Fruit fly (Drosophila melanogaster) whole organism, embryonic: Measurements from ENCODE around the gene Mms19.

Experiments used
- Abd-B ChIP-seq: fragments of 200-800 bp; sonication (Bioruptor generic); optimal IDR thresholded peaks from 2 replicates; lab custom pipeline; 2018; ENCODE audit warnings: missing biosample characterization, mild to moderate bottlenecking, missing genetic modification characterization, moderate library complexity
- Aef1 ChIP-seq: fragments of 200-800 bp; sonication (Bioruptor generic); IDR thresholded peaks from 3 replicates; pipeline ENCODE4 v1.3.6; 2022; ENCODE audit warnings: missing biosample characterization, missing genetic modification characterization
- Atf-2 ChIP-seq: fragments of 200-800 bp; sonication (Bioruptor generic); optimal IDR thresholded peaks from 2 replicates; lab custom pipeline; 2016; ENCODE audit warnings: missing biosample characterization, missing genetic modification characterization
- BtbVII ChIP-seq: fragments of 200-800 bp; sonication (Bioruptor generic); optimal IDR thresholded peaks from 3 replicates; lab custom pipeline; 2017; ENCODE audit warnings: missing biosample characterization, mild to moderate bottlenecking, missing genetic modification characterization
- C15 ChIP-seq: fragments of 200-800 bp; sonication (Bioruptor generic); IDR thresholded peaks from 3 replicates; pipeline ENCODE4 v1.3.6; 2022; ENCODE audit warnings: missing biosample characterization, missing genetic modification characterization
- CG11093 ChIP-seq: fragments of 200-800 bp; sonication (Bioruptor generic); IDR thresholded peaks from 3 replicates; pipeline ENCODE4 v1.3.6; 2022; ENCODE audit warnings: missing biosample characterization, missing genetic modification characterization
- CG12391 ChIP-seq: fragments of 200-800 bp; sonication (Bioruptor generic); optimal IDR thresholded peaks from 3 replicates; lab custom pipeline; 2018; ENCODE audit warnings: missing biosample characterization, mild to moderate bottlenecking, missing genetic modification characterization, moderate library complexity
- CG13296 ChIP-seq: fragments of 200-800 bp; sonication (Bioruptor generic); optimal IDR thresholded peaks from 3 replicates; lab custom pipeline; 2018; ENCODE audit warnings: missing biosample characterization, mild to moderate bottlenecking, missing genetic modification characterization
- CG15269 ChIP-seq: fragments of 200-800 bp; sonication (Bioruptor generic); optimal IDR thresholded peaks from 2 replicates; lab custom pipeline; 2018; ENCODE audit warnings: missing biosample characterization, mild to moderate bottlenecking, missing genetic modification characterization, moderate library complexity
- CG17359 ChIP-seq: fragments of 200-800 bp; sonication (Bioruptor generic); optimal IDR thresholded peaks from 3 replicates; lab custom pipeline; 2018; ENCODE audit warnings: missing biosample characterization, mild to moderate bottlenecking, missing genetic modification characterization, moderate library complexity
- CG42726 ChIP-seq: fragments of 200-800 bp; sonication (Bioruptor generic); IDR thresholded peaks from 2 replicates; pipeline ENCODE4 v1.3.6; 2022; ENCODE audit warnings: missing biosample characterization, missing genetic modification characterization; ENCODE audit not compliant: partially characterized antibody
- CG4328 ChIP-seq: fragments of 200-800 bp; sonication (Bioruptor generic); optimal IDR thresholded peaks from 3 replicates; lab custom pipeline; 2017; ENCODE audit warnings: missing biosample characterization, missing genetic modification reagents, missing genetic modification characterization
- CG43689 ChIP-seq: fragments of 200-800 bp; sonication (Bioruptor generic); IDR thresholded peaks from 2 replicates; pipeline ENCODE4 v1.3.6; 2022; ENCODE audit warnings: missing biosample characterization, missing genetic modification characterization
- CG5245 ChIP-seq: fragments of 200-800 bp; sonication (Bioruptor generic); optimal IDR thresholded peaks from 3 replicates; lab custom pipeline; 2016; ENCODE audit warnings: missing biosample characterization, missing genetic modification characterization
- CG8944 ChIP-seq: fragments of 200-800 bp; sonication (Bioruptor generic); optimal IDR thresholded peaks from 3 replicates; lab custom pipeline; 2016; ENCODE audit warnings: missing biosample characterization, missing genetic modification characterization
- CG9215 ChIP-seq: fragments of 200-800 bp; sonication (Bioruptor generic); IDR thresholded peaks from 2 replicates; pipeline ENCODE4 v1.3.6; 2022; ENCODE audit warnings: missing biosample characterization, missing genetic modification characterization
- CHES-1-like ChIP-seq: fragments of 200-800 bp; sonication (Bioruptor generic); optimal IDR thresholded peaks from 2 replicates; lab custom pipeline; 2016; ENCODE audit warnings: missing biosample characterization, missing genetic modification characterization
- D19B ChIP-seq: fragments of 200-800 bp; sonication (Bioruptor generic); optimal IDR thresholded peaks from 2 replicates; lab custom pipeline; 2017; ENCODE audit warnings: missing biosample characterization, mild to moderate bottlenecking, missing genetic modification characterization
- Dad ChIP-seq: fragments of 200-800 bp; sonication (Bioruptor generic); optimal IDR thresholded peaks from 3 replicates; lab custom pipeline; 2016; ENCODE audit warnings: missing biosample characterization, missing genetic modification characterization
- Fer1 ChIP-seq: fragments of 200-800 bp; sonication (Bioruptor generic); optimal IDR thresholded peaks from 2 replicates; lab custom pipeline; 2017; ENCODE audit warnings: missing biosample characterization, mild to moderate bottlenecking, missing genetic modification characterization
- Fer3 ChIP-seq: fragments of 200-800 bp; sonication (Bioruptor generic); optimal IDR thresholded peaks from 2 replicates; lab custom pipeline; 2018; ENCODE audit warnings: missing biosample characterization, mild to moderate bottlenecking, missing genetic modification characterization, moderate library complexity
- Gsc ChIP-seq: fragments of 200-800 bp; sonication (Bioruptor generic); IDR thresholded peaks from 2 replicates; pipeline ENCODE4 v1.3.6; 2022; ENCODE audit warnings: missing biosample characterization, missing genetic modification characterization
- HmgZ ChIP-seq: fragments of 200-800 bp; sonication (Bioruptor generic); optimal IDR thresholded peaks from 2 replicates; lab custom pipeline; 2018; ENCODE audit warnings: missing biosample characterization, mild to moderate bottlenecking, missing genetic modification characterization
- Hmr ChIP-seq: fragments of 200-800 bp; sonication (Bioruptor generic); optimal IDR thresholded peaks from 3 replicates; lab custom pipeline; 2017; ENCODE audit warnings: mild to moderate bottlenecking, missing biosample characterization, missing genetic modification reagents, missing genetic modification characterization
- MESR4 ChIP-seq: fragments of 200-800 bp; sonication (Bioruptor generic); optimal IDR thresholded peaks from 2 replicates; lab custom pipeline; 2018; ENCODE audit warnings: missing biosample characterization, mild to moderate bottlenecking, missing genetic modification characterization, moderate library complexity
- Meics ChIP-seq: fragments of 200-800 bp; sonication (Bioruptor generic); optimal IDR thresholded peaks from 2 replicates; lab custom pipeline; 2017; ENCODE audit warnings: missing biosample characterization, mild to moderate bottlenecking, missing genetic modification characterization
- Nf-YA ChIP-seq: fragments of 200-800 bp; sonication (Bioruptor generic); IDR thresholded peaks from 2 replicates; pipeline ENCODE4 v1.3.6; 2022; ENCODE audit warnings: missing biosample characterization, missing genetic modification characterization
- Ptx1 ChIP-seq: fragments of 200-800 bp; sonication (Bioruptor generic); IDR thresholded peaks from 2 replicates; pipeline ENCODE4 v1.3.6; 2022; ENCODE audit warnings: missing biosample characterization, missing genetic modification characterization
- TFAM ChIP-seq: fragments of 200-800 bp; sonication (Bioruptor generic); optimal IDR thresholded peaks from 2 replicates; lab custom pipeline; 2017; ENCODE audit warnings: missing biosample characterization, missing genetic modification characterization, inconsistent platforms
- Vsx1 ChIP-seq: fragments of 200-800 bp; sonication (Bioruptor generic); optimal IDR thresholded peaks from 2 replicates; lab custom pipeline; 2017; ENCODE audit warnings: missing biosample characterization, mild to moderate bottlenecking, missing genetic modification characterization, missing genetic modification reagents
- Xrp1 ChIP-seq: fragments of 200-800 bp; sonication (Bioruptor generic); IDR thresholded peaks from 2 replicates; pipeline ENCODE4 v1.3.6; 2022; ENCODE audit warnings: missing biosample characterization, missing genetic modification characterization
- ac ChIP-seq: fragments of 200-800 bp; sonication (Bioruptor generic); optimal IDR thresholded peaks from 3 replicates; lab custom pipeline; 2017; ENCODE audit warnings: missing biosample characterization, mild to moderate bottlenecking, missing genetic modification characterization
- ato ChIP-seq: fragments of 200-800 bp; sonication (Bioruptor generic); IDR thresholded peaks from 2 replicates; pipeline ENCODE4 v1.3.6; 2022; ENCODE audit warnings: missing biosample characterization, missing genetic modification characterization; ENCODE audit not compliant: partially characterized antibody
- bbx ChIP-seq: fragments of 200-800 bp; sonication (Bioruptor generic); IDR thresholded peaks from 2 replicates; pipeline ENCODE4 v1.3.6; 2022; ENCODE audit warnings: missing biosample characterization, missing genetic modification characterization; ENCODE audit not compliant: partially characterized antibody
- bsh ChIP-seq, 2 experiments: fragments of 200-800 bp; sonication (Bioruptor generic); optimal IDR thresholded peaks; 2 replicates each; lab custom pipeline; 2017 to 2018; ENCODE audit warnings: mild to moderate bottlenecking in 2 of 2, missing biosample characterization in 2 of 2, missing genetic modification characterization in 2 of 2, moderate library complexity in 1 of 2
- chinmo ChIP-seq: fragments of 200-800 bp; sonication (Bioruptor generic); IDR thresholded peaks from 4 replicates; pipeline ENCODE4 v1.3.6; 2022; ENCODE audit warnings: missing biosample characterization, missing genetic modification characterization; ENCODE audit not compliant: partially characterized antibody
- danr ChIP-seq: fragments of 200-800 bp; sonication (Bioruptor generic); IDR thresholded peaks from 2 replicates; pipeline ENCODE4 v1.3.6; 2022; ENCODE audit warnings: missing biosample characterization, missing genetic modification characterization
- dmrt99B ChIP-seq: fragments of 200-800 bp; sonication (Bioruptor generic); optimal IDR thresholded peaks from 2 replicates; lab custom pipeline; 2018; ENCODE audit warnings: missing biosample characterization, mild to moderate bottlenecking, missing genetic modification characterization, moderate library complexity
- eve ChIP-seq, 2 experiments: fragments of >200 bp; optimal IDR thresholded peaks; 2 replicates each; lab custom pipeline; 2017; ENCODE audit warnings: missing biosample characterization in 2 of 2, missing genetic modification characterization in 2 of 2
- fu2 ChIP-seq: fragments of 200-800 bp; sonication (Bioruptor generic); optimal IDR thresholded peaks from 2 replicates; lab custom pipeline; 2016; ENCODE audit warnings: missing biosample characterization, missing genetic modification characterization
- hkb ChIP-seq, 2 experiments: fragments of 200-800 bp in 1 of 2; fragments of >200 bp in 1 of 2; sonication (Bioruptor generic) in 1 of 2; IDR thresholded peaks in 1 of 2; optimal IDR thresholded peaks in 1 of 2; 2 replicates each; pipeline versions ENCODE4 v1.3.6 to Lab custom; 2017 to 2022; ENCODE audit warnings: missing biosample characterization in 1 of 2, missing genetic modification characterization in 1 of 2
- ind ChIP-seq: fragments of 200-800 bp; sonication (Bioruptor generic); optimal IDR thresholded peaks from 3 replicates; lab custom pipeline; 2016; ENCODE audit warnings: missing biosample characterization, missing genetic modification characterization
- nau ChIP-seq: fragments of 200-800 bp; sonication (Bioruptor generic); optimal IDR thresholded peaks from 3 replicates; lab custom pipeline; 2017; ENCODE audit warnings: missing biosample characterization, mild to moderate bottlenecking, missing genetic modification characterization, missing genetic modification reagents
- row ChIP-seq: fragments of 200-800 bp; sonication (Bioruptor generic); IDR thresholded peaks from 3 replicates; pipeline ENCODE4 v1.3.6; 2022; ENCODE audit warnings: missing biosample characterization, missing genetic modification characterization
- schlank ChIP-seq: fragments of 200-800 bp; sonication (Bioruptor generic); optimal IDR thresholded peaks from 2 replicates; lab custom pipeline; 2018; ENCODE audit warnings: missing biosample characterization, mild to moderate bottlenecking, missing genetic modification characterization
- slou ChIP-seq: fragments of 200-800 bp; sonication (Bioruptor generic); optimal IDR thresholded peaks from 3 replicates; lab custom pipeline; 2016; ENCODE audit warnings: missing biosample characterization, missing genetic modification characterization
- unpg ChIP-seq: fragments of 200-800 bp; sonication (Bioruptor generic); optimal IDR thresholded peaks from 3 replicates; lab custom pipeline; 2018; ENCODE audit warnings: missing biosample characterization, mild to moderate bottlenecking, missing genetic modification characterization, moderate library complexity
- zen2 ChIP-seq: fragments of 200-800 bp; sonication (Bioruptor generic); IDR thresholded peaks from 3 replicates; pipeline ENCODE4 v1.3.6; 2022; ENCODE audit warnings: missing biosample characterization, missing genetic modification characterization; ENCODE audit not compliant: partially characterized antibody

The Mms19 gene

dm6 chr3R:5283360-5283963 is 51.1 kb downstream of the Mms19 start (continued):
- TF ChIP-seq nau (GFP tag; lab: Kevin White, UChicago) (peak; percentile 94), fu2 (GFP tag; lab: Kevin White, UChicago) (peak; percentile 89), Nf-YA (GFP tag; lab: Robert Waterston, UW) (no peak), dmrt99B (peak; percentile 94), Meics (GFP tag; lab: Kevin White, UChicago) (peak; percentile 95), Hmr (peak; percentile 95), bbx (GFP tag; lab: Robert Waterston, UW) (no peak), HmgZ (tag; lab: Kevin White, UChicago) (peak; percentile 94), schlank (tag; lab: Kevin White, UChicago) (peak; percentile 74), Xrp1 (GFP tag; lab: Robert Waterston, UW) (peak; percentile 84), CHES-1-like (GFP tag; lab: Kevin White, UChicago) (peak; percentile 94), chinmo (no peak), Aef1 (GFP tag; lab: Robert Waterston, UW) (peak; percentile 68), CG13296 (GFP tag; lab: Kevin White, UChicago) (peak; percentile 92), danr (GFP tag; lab: Robert Waterston, UW) (peak; percentile 58; the same call in 1 of the 2 replicates), C15 (GFP tag; lab: Robert Waterston, UW) (0 out of 3 replicates have a peak, but pooled peaks have one; percentile 68), BtbVII (peak; percentile 93), CG11093 (peak; percentile 70; the same call in 2 of the 3 replicates), Fer1 (GFP tag; lab: Kevin White, UChicago) (peak; percentile 95), Ptx1 (GFP tag; lab: Robert Waterston, UW) (peak; percentile 87), row (peak; percentile 91), Dad (GFP tag; lab: Kevin White, UChicago) (peak; percentile 88), D19B (GFP tag; lab: Kevin White, UChicago) (peak; percentile 85), CG42726 (GFP tag; lab: Robert Waterston, UW) (no peak), CG8944 (GFP tag; lab: Kevin White, UChicago) (peak; percentile 87), CG5245 (GFP tag; lab: Kevin White, UChicago) (peak; percentile 70), Abd-B (GFP tag; lab: Kevin White, UChicago) (peak; percentile 91), unpg (peak; percentile 93), bsh (GFP tag; optimal IDR thresholded peaks at IDR 0.05; lab: Kevin White, UChicago) (peak; percentile 74 to 91), Vsx1 (GFP tag; lab: Kevin White, UChicago) (peak; percentile 80), hkb (optimal IDR thresholded peaks at IDR 0.05; lab: Kevin White, UChicago) (no peak), hkb (GFP tag; IDR thresholded peaks at IDR 0.05; lab: Robert Waterston, UW) (peak; percentile 76), CG43689 (GFP tag; lab: Robert Waterston, UW) (no peak), CG4328 (GFP tag; lab: Kevin White, UChicago) (peak; percentile 91), slou (GFP tag; lab: Kevin White, UChicago) (peak; percentile 77), CG15269 (tag; lab: Kevin White, UChicago) (peak; percentile 94), CG9215 (peak; percentile 87), Atf-2 (GFP tag; lab: Kevin White, UChicago) (peak; percentile 88), Fer3 (tag; lab: Kevin White, UChicago) (peak; percentile 91), CG12391 (tag; lab: Kevin White, UChicago) (peak; percentile 92), ato (no peak), Gsc (no peak), eve (GFP tag; optimal IDR thresholded peaks at IDR 0.05; lab: Kevin White, UChicago) (peak in 1 of 2 experiments; percentile 97), CG17359 (tag; lab: Kevin White, UChicago) (peak; percentile 91), zen2 (GFP tag; lab: Robert Waterston, UW) (no peak), TFAM (GFP tag; lab: Kevin White, UChicago) (peak; percentile 41), MESR4 (peak; percentile 18), ind (GFP tag; lab: Kevin White, UChicago) (peak; percentile 91), ac (GFP tag; lab: Kevin White, UChicago) (peak; percentile 11)
